Worm (Caenorhabditis elegans): ENCODE data around the gene str-108.

DNA sequence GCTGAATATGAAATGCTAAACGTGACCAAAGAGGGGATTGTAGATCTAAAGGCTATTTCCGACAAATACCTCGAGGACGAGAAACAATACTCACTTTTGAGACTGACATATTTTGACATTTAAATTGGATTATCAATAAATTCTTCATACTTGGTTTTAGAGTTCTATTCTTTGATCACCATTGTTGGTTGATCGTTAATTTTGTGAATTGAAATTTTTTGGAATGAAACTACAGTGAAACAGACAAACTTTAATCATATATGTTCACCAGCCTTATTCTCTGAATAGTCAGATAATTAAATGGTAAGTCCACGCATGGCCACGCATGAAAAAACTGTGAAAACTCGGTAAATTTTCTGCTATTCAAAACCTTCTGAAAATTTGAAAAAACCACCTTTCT, 36.6 kb downstream of the str-108 start, which contains the start of gene F11A5.18:
- TF ChIP-seq him-1 (tag; optimal IDR thresholded peaks at IDR 0.05) (no peak), dao-5 (tag; optimal IDR thresholded peaks at IDR 0.05) (no peak)
